Worm (Caenorhabditis elegans) whole organism, L3 larva: ENCODE results near the gene fbxa-60.

Experiments
- R02D3.7 ChIP-seq: fragments of 150-350 bp; optimal IDR thresholded peaks from 2 replicates; lab custom pipeline; 2014; ENCODE audit warnings: missing biosample characterization, missing genetic modification characterization
- ama-1 ChIP-seq: fragments of 150-350 bp; optimal IDR thresholded peaks from 2 replicates; lab custom pipeline; 2018
- pha-4 ChIP-seq: fragments of 150-350 bp; optimal IDR thresholded peaks from 2 replicates; lab custom pipeline; 2014; ENCODE audit warnings: missing biosample characterization, missing genetic modification reagents, missing genetic modification characterization
- snpc-4 ChIP-seq: fragments of 150-350 bp; optimal IDR thresholded peaks from 2 replicates; lab custom pipeline; 2014; ENCODE audit warnings: missing biosample characterization, missing genetic modification characterization
- tbx-2 ChIP-seq: sonication (generic microtip); optimal IDR thresholded peaks from 2 replicates; lab custom pipeline; 2016; ENCODE audit warnings: mild to moderate bottlenecking, missing genetic modification characterization, missing compliant biosample characterization
- zag-1 ChIP-seq: fragments of 150-350 bp; optimal IDR thresholded peaks from 2 replicates; lab custom pipeline; 2014; ENCODE audit warnings: missing biosample characterization, missing genetic modification characterization

ce11 chrIII:981960-982359 is 35.9 kb upstream of the fbxa-60 start:
- no peak for TF ChIP-seq zag-1 (tag; lab: Kevin White, UChicago)
- no peak for TF ChIP-seq tbx-2
- no peak for TF ChIP-seq snpc-4 (tag; lab: Kevin White, UChicago)
- no peak for TF ChIP-seq ama-1
- TF ChIP-seq pha-4 (tag; lab: Kevin White, UChicago): no peak
- TF ChIP-seq R02D3.7 (tag; lab: Kevin White, UChicago): no peak
